Worm (Caenorhabditis elegans) whole organism, L2 larva: ENCODE results near the gene Y7A5A.13.

Experiments used
- F13H6.1 ChIP-seq: sonication (generic microtip); optimal IDR thresholded peaks from 2 replicates; lab custom pipeline; 2016; ENCODE audit warnings: missing genetic modification characterization, missing compliant biosample characterization
- Y55F3AM.14 ChIP-seq: fragments of 200-800 bp; sonication (Bioruptor generic); optimal IDR thresholded peaks from 2 replicates; lab custom pipeline; 2018; ENCODE audit warnings: mild to moderate bottlenecking, missing genetic modification characterization, missing compliant biosample characterization
- ZK546.5 ChIP-seq: sonication (generic microtip); optimal IDR thresholded peaks from 2 replicates; lab custom pipeline; 2017; ENCODE audit warnings: missing biosample characterization, missing genetic modification characterization
- alr-1 ChIP-seq: fragments of 150-350 bp; optimal IDR thresholded peaks from 2 replicates; lab custom pipeline; 2014; ENCODE audit warnings: missing biosample characterization, missing genetic modification characterization
- aly-2 ChIP-seq: fragments of 150-350 bp; optimal IDR thresholded peaks from 2 replicates; lab custom pipeline; 2014; ENCODE audit warnings: missing biosample characterization, missing genetic modification characterization
- ama-1 ChIP-seq: fragments of 150-350 bp; optimal IDR thresholded peaks from 2 replicates; lab custom pipeline; 2018; ENCODE audit warnings: inconsistent platforms
- ceh-16 ChIP-seq: fragments of 150-350 bp; optimal IDR thresholded peaks from 2 replicates; lab custom pipeline; 2014; ENCODE audit warnings: missing biosample characterization, missing genetic modification characterization
- elt-3 ChIP-seq: sonication (generic microtip); optimal IDR thresholded peaks from 2 replicates; lab custom pipeline; 2017; ENCODE audit warnings: missing biosample characterization, missing genetic modification characterization
- lin-39 ChIP-seq: fragments of 150-350 bp; optimal IDR thresholded peaks from 2 replicates; lab custom pipeline; 2014; ENCODE audit warnings: missing biosample characterization, missing genetic modification reagents, missing genetic modification characterization
- nhr-11 ChIP-seq: fragments of 150-350 bp; optimal IDR thresholded peaks from 2 replicates; lab custom pipeline; 2014; ENCODE audit warnings: missing biosample characterization, missing genetic modification characterization
- snpc-4 ChIP-seq: fragments of 150-350 bp; optimal IDR thresholded peaks from 2 replicates; lab custom pipeline; 2014; ENCODE audit warnings: missing biosample characterization, missing genetic modification characterization

ce11 chrX:15724994-15725393 is 48.7 kb upstream of the Y7A5A.13 start:
- peak; percentile 66 for TF ChIP-seq F13H6.1 (tag; lab: Kevin White, UChicago)
- no peak for TF ChIP-seq ZK546.5 (tag; lab: Kevin White, UChicago)
- no peak for TF ChIP-seq aly-2 (tag; lab: Kevin White, UChicago)
- TF ChIP-seq ceh-16 (tag; lab: Kevin White, UChicago): peak; percentile 40
- TF ChIP-seq lin-39 (tag; lab: Kevin White, UChicago): no peak
- TF ChIP-seq ama-1 (lab: Kevin White, UChicago): no peak
- no peak for TF ChIP-seq alr-1
- no peak for TF ChIP-seq nhr-11 (tag; lab: Kevin White, UChicago)
- TF ChIP-seq elt-3 (tag; lab: Kevin White, UChicago): no peak
- peak; percentile 34 for TF ChIP-seq snpc-4
- TF ChIP-seq Y55F3AM.14 (GFP tag; lab: Kevin White, UChicago): no peak
